Fruit fly (Drosophila melanogaster): Measurements from ENCODE around the gene CG31496.

Gene CG31496

DNA sequence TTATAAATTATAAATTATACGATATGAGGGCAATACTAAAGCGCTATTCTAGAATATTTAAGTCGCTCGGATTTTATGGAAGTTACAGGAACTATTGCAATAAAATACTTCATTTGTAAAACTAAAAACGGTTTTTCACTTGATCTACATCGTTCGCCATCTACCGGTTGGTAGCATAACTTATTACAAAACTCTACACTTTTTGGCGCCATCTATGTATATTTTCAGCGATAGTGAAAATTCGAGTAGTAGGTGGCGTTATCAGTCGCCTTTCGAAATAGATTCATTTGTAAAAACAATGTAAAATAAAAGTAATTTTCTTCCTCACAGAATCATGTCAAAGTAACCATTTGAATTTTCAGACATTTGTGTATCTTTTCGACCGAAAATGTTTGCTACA is 1.6 kb downstream of the CG31496 start, which contains the start of gene nxf4 (continued):
- TF ChIP-seq en (GFP tag; optimal IDR thresholded peaks at IDR 0.05) = peak; percentile 74
- no peak for TF ChIP-seq pzg (GFP tag; optimal IDR thresholded peaks at IDR 0.05)
- TF ChIP-seq CG14667 (GFP tag; IDR thresholded peaks at IDR 0.05) = peak; percentile 49
- peak; percentile 56 for TF ChIP-seq CG17328 (GFP tag; IDR thresholded peaks at IDR 0.05)
- TF ChIP-seq Ssrp (tag; optimal IDR thresholded peaks at IDR 0.05) = no peak
- peak; percentile 79 for TF ChIP-seq CG17361 (GFP tag; IDR thresholded peaks at IDR 0.05)
- peak; percentile 79 for TF ChIP-seq CG3847 (GFP tag; IDR thresholded peaks at IDR 0.05)
- TF ChIP-seq da (GFP tag; optimal IDR thresholded peaks at IDR 0.05) = peak; percentile 60
- TF ChIP-seq Oli (tag; optimal IDR thresholded peaks at IDR 0.05) = peak; percentile 37
- TF ChIP-seq NC2α (GFP tag; optimal IDR thresholded peaks at IDR 0.05) = peak; percentile 63
- peak; percentile 2 for TF ChIP-seq odd (GFP tag; optimal IDR thresholded peaks at IDR 0.05)
- TF ChIP-seq Rx (GFP tag; IDR thresholded peaks at IDR 0.05) = peak; percentile 16; the same call in 1 of the 2 replicates
- peak; percentile 48 for TF ChIP-seq CG11398 (GFP tag; optimal IDR thresholded peaks at IDR 0.05)
- TF ChIP-seq Drgx (GFP tag; IDR thresholded peaks at IDR 0.05) = no peak
- TF ChIP-seq luna (GFP tag; optimal IDR thresholded peaks at IDR 0.05) = peak; percentile 77
- TF ChIP-seq BtbVII (GFP tag; optimal IDR thresholded peaks at IDR 0.05) = peak; percentile 27
- TF ChIP-seq Awh (GFP tag; IDR thresholded peaks at IDR 0.05) = peak; percentile 26; the same call in 1 of the 2 replicates
- peak; percentile 68 for TF ChIP-seq sug (tag; optimal IDR thresholded peaks at IDR 0.05)
- peak; percentile 23 for TF ChIP-seq Neu2 (GFP tag; optimal IDR thresholded peaks at IDR 0.05; ENCODE audit: borderline replicate concordance)
- peak; percentile 76 for TF ChIP-seq CG4820 (GFP tag; optimal IDR thresholded peaks at IDR 0.05)
- TF ChIP-seq CG18262 (tag; optimal IDR thresholded peaks at IDR 0.05) = no peak
- peak; percentile 31; the same call in 1 of the 2 replicates for TF ChIP-seq CG43689 (GFP tag; IDR thresholded peaks at IDR 0.05)
- TF ChIP-seq tio (GFP tag; optimal IDR thresholded peaks at IDR 0.05) = peak; percentile 54
- no peak for TF ChIP-seq gcm2 (GFP tag; optimal IDR thresholded peaks at IDR 0.05)
- peak; percentile 96 for TF ChIP-seq Dip2 (GFP tag; IDR thresholded peaks at IDR 0.05)
- TF ChIP-seq disco-r (GFP tag; optimal IDR thresholded peaks at IDR 0.05) = peak; percentile 69
- TF ChIP-seq CG11085 (GFP tag; IDR thresholded peaks at IDR 0.05) = 0 out of 2 replicates have a peak, but pooled peaks have one; percentile 45
- TF ChIP-seq CG7786 (GFP tag; optimal IDR thresholded peaks at IDR 0.05) = peak; percentile 50
- no peak for TF ChIP-seq Ravus (GFP tag; IDR thresholded peaks at IDR 0.05)
- peak; percentile 79 for TF ChIP-seq CG5245 (GFP tag; optimal IDR thresholded peaks at IDR 0.05)
- TF ChIP-seq CG7556 (GFP tag; optimal IDR thresholded peaks at IDR 0.05) = peak; percentile 28
- 0 out of 2 replicates have a peak, but pooled peaks have one; percentile 39 for TF ChIP-seq CG17612 (GFP tag; IDR thresholded peaks at IDR 0.05)
- TF ChIP-seq prd (optimal IDR thresholded peaks at IDR 0.05) = no peak
- peak; percentile 75 for TF ChIP-seq prd (GFP tag; IDR thresholded peaks at IDR 0.05)
- peak; percentile 66; the same call in 1 of the 2 replicates for TF ChIP-seq vvl (GFP tag; IDR thresholded peaks at IDR 0.05)
- peak; percentile 81 for TF ChIP-seq NC2β (GFP tag; optimal IDR thresholded peaks at IDR 0.05)
- TF ChIP-seq Aef1 (GFP tag; IDR thresholded peaks at IDR 0.05) = peak; percentile 73
- TF ChIP-seq CG2889 (GFP tag; IDR thresholded peaks at IDR 0.05) = no peak
- peak; percentile 59 for TF ChIP-seq Fer3 (tag; optimal IDR thresholded peaks at IDR 0.05)
- TF ChIP-seq Rfx (GFP tag; IDR thresholded peaks at IDR 0.05) = peak; percentile 89
- no peak for TF ChIP-seq CG10274 (GFP tag; optimal IDR thresholded peaks at IDR 0.05)
- TF ChIP-seq croc (GFP tag; conservative IDR thresholded peaks at IDR 0.05) = peak; percentile 51; the same call in 2 of the 3 replicates
- peak; percentile 100 for TF ChIP-seq CG14965 (GFP tag; optimal IDR thresholded peaks at IDR 0.05; ENCODE audit: borderline replicate concordance)
- TF ChIP-seq ems (GFP tag; optimal IDR thresholded peaks at IDR 0.05) = peak; percentile 61
- TF ChIP-seq pum (GFP tag; optimal IDR thresholded peaks at IDR 0.05) = peak; percentile 84
- peak; percentile 18 for TF ChIP-seq CG4617 (GFP tag; optimal IDR thresholded peaks at IDR 0.05; ENCODE audit: borderline replicate concordance)
- TF ChIP-seq CG9876 (GFP tag; optimal IDR thresholded peaks at IDR 0.05) = peak; percentile 88
- TF ChIP-seq Hsf (GFP tag; optimal IDR thresholded peaks at IDR 0.05) = peak; percentile 86
- TF ChIP-seq pho (GFP tag; optimal IDR thresholded peaks at IDR 0.05) = peak; percentile 72
- no peak for TF ChIP-seq vnd (GFP tag; IDR thresholded peaks at IDR 0.05; ENCODE audit: partially characterized antibody)
- TF ChIP-seq CG17912 (GFP tag; optimal IDR thresholded peaks at IDR 0.05) = peak; percentile 73
- peak; percentile 92 for TF ChIP-seq sens (GFP tag)
